Fruit fly (Drosophila melanogaster): ENCODE measurements around the gene dac.

DNA sequence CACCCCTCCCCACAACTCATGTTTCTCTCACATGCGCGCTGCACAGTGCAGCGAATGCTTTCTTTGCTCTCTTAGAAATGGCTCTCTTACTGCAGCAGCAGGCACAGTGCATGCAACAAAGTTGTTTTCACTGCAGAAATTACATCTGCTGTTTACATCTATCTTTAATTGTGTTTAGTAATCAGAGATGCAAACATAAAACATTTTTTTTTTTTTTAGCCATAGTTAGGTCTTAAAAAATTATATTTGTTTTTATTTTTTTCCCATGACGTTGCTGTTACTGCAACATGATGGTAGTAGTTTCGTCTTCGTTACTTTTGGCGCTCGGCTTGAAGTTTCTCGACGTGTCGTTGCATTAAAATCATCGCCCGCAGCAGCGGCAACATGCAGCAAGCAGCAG, 15.6 kb upstream of the dac start:
- TF ChIP-seq usp (GFP tag; optimal IDR thresholded peaks at IDR 0.05) (no peak), CG8478 (optimal IDR thresholded peaks at IDR 0.05) (no peak)
